Worm (Caenorhabditis elegans) whole organism, L4 larva: ENCODE data around the gene skpo-3.
A peak's percentile ranks its signal among the peaks of the same experiment; 100 is the strongest.

Experiments used
- F26F4.8 ChIP-seq: fragments of 200-800 bp; sonication (Bioruptor generic); conservative IDR thresholded peaks from 2 replicates; pipeline ENCODE4 v1.3.6; 2022; ENCODE audit warnings: missing genetic modification characterization, missing compliant biosample characterization
- F44E2.7 ChIP-seq: fragments of 200-800 bp; sonication (Bioruptor generic); IDR thresholded peaks from 2 replicates; pipeline ENCODE4 v2.1.2; 2022; ENCODE audit warnings: missing genetic modification characterization, missing compliant biosample characterization
- F49E8.2 ChIP-seq: sonication (generic microtip); optimal IDR thresholded peaks from 2 replicates; lab custom pipeline; 2016; ENCODE audit warnings: missing compliant biosample characterization, mild to moderate bottlenecking, missing genetic modification characterization, borderline replicate concordance
- T20F7.1 ChIP-seq: fragments of 200-800 bp; sonication (Bioruptor generic); optimal IDR thresholded peaks from 2 replicates; lab custom pipeline; 2018; ENCODE audit warnings: mild to moderate bottlenecking, missing genetic modification characterization, missing compliant biosample characterization
- Y105C5A.15 ChIP-seq: fragments of 200-800 bp; sonication (Bioruptor generic); IDR thresholded peaks from 2 replicates; pipeline ENCODE4 v1.3.6; 2022; ENCODE audit warnings: missing genetic modification characterization, missing compliant biosample characterization
- ZK546.5 ChIP-seq, 2 experiments: sonication (generic microtip); optimal IDR thresholded peaks; 2 replicates each; lab custom pipeline; 2017; ENCODE audit warnings: missing biosample characterization in 2 of 2, missing genetic modification characterization in 2 of 2
- ama-1 ChIP-seq: fragments of 150-350 bp; optimal IDR thresholded peaks from 2 replicates; lab custom pipeline; 2014; ENCODE audit warnings: inconsistent platforms, mixed read lengths
- arid-1 ChIP-seq: fragments of 200-800 bp; sonication (Bioruptor generic); conservative IDR thresholded peaks from 2 replicates; pipeline ENCODE4 v1.3.6; 2022; ENCODE audit warnings: missing genetic modification reagents, missing genetic modification characterization, missing compliant biosample characterization
- attf-4 ChIP-seq: sonication (generic microtip); optimal IDR thresholded peaks from 3 replicates; lab custom pipeline; 2017; ENCODE audit warnings: missing biosample characterization, missing genetic modification characterization
- ceh-44 ChIP-seq: fragments of 200-800 bp; sonication (Bioruptor generic); IDR thresholded peaks from 2 replicates; pipeline ENCODE4 v1.3.6; 2022; ENCODE audit warnings: missing genetic modification reagents, missing genetic modification characterization, missing compliant biosample characterization
- ces-1 ChIP-seq: fragments of 150-350 bp; sonication (generic microtip); optimal IDR thresholded peaks from 4 replicates; lab custom pipeline; 2014; ENCODE audit warnings: missing biosample characterization, missing genetic modification reagents, missing genetic modification characterization
- cey-2 ChIP-seq: sonication (generic microtip); optimal IDR thresholded peaks from 3 replicates; lab custom pipeline; 2017; ENCODE audit warnings: missing genetic modification characterization, mild to moderate bottlenecking, missing compliant biosample characterization, antibody characterized with exemption, borderline replicate concordance; ENCODE audit not compliant: insufficient read depth
- ctbp-1 ChIP-seq: fragments of 200-800 bp; sonication (Bioruptor generic); IDR thresholded peaks from 2 replicates; pipeline ENCODE4 v1.3.6; 2022; ENCODE audit warnings: missing genetic modification reagents, missing genetic modification characterization, missing compliant biosample characterization
- daf-12 ChIP-seq: fragments of 150-350 bp; optimal IDR thresholded peaks from 2 replicates; lab custom pipeline; 2014; ENCODE audit warnings: missing biosample characterization, missing genetic modification reagents, missing genetic modification characterization
- daf-16 ChIP-seq, 3 experiments: sonication (generic microtip); optimal IDR thresholded peaks; 2 replicates each; lab custom pipeline; 2016 to 2017; ENCODE audit warnings: missing genetic modification characterization in 3 of 3, missing genetic modification reagents in 3 of 3, mild to moderate bottlenecking in 2 of 3, missing compliant biosample characterization in 2 of 3, missing biosample characterization in 1 of 3, moderate library complexity in 1 of 3
- dmd-9 ChIP-seq: fragments of 200-800 bp; sonication (Bioruptor generic); IDR thresholded peaks from 2 replicates; pipeline ENCODE4 v1.3.6; 2022; ENCODE audit warnings: missing genetic modification reagents, missing genetic modification characterization, missing compliant biosample characterization
- dpl-1 ChIP-seq: fragments of 150-350 bp; optimal IDR thresholded peaks from 2 replicates; lab custom pipeline; 2014; ENCODE audit warnings: missing biosample characterization, missing genetic modification reagents, missing genetic modification characterization
- dve-1 ChIP-seq: sonication (generic microtip); optimal IDR thresholded peaks from 2 replicates; lab custom pipeline; 2017; ENCODE audit warnings: antibody characterized with exemption, mild to moderate bottlenecking, missing genetic modification characterization, missing compliant biosample characterization; ENCODE audit not compliant: insufficient read depth
- egl-27 ChIP-seq: sonication (generic microtip); optimal IDR thresholded peaks from 3 replicates; lab custom pipeline; 2017; ENCODE audit warnings: missing biosample characterization, missing genetic modification reagents, missing genetic modification characterization
- hif-1 ChIP-seq, 2 experiments: sonication (generic microtip); optimal IDR thresholded peaks; 2 replicates each; lab custom pipeline; 2016 to 2017; ENCODE audit warnings: missing compliant biosample characterization in 2 of 2, missing genetic modification characterization in 2 of 2, missing genetic modification reagents in 2 of 2, missing genotype in 2 of 2, mild to moderate bottlenecking in 1 of 2
- hlh-11 ChIP-seq: fragments of 200-800 bp; sonication (Bioruptor generic); optimal IDR thresholded peaks from 2 replicates; lab custom pipeline; 2018; ENCODE audit warnings: mild to moderate bottlenecking, missing genetic modification characterization, missing compliant biosample characterization
- hlh-30 ChIP-seq: sonication (generic microtip); optimal IDR thresholded peaks from 2 replicates; lab custom pipeline; 2017; ENCODE audit warnings: antibody characterized with exemption, mild to moderate bottlenecking, missing genetic modification characterization, missing compliant biosample characterization; ENCODE audit not compliant: insufficient read depth
- hmg-1.1 ChIP-seq: fragments of 200-800 bp; sonication (Bioruptor generic); IDR thresholded peaks from 2 replicates; pipeline ENCODE4 v1.3.6; 2022; ENCODE audit warnings: missing genetic modification reagents, missing genetic modification characterization, missing compliant biosample characterization
- lim-7 ChIP-seq: fragments of 200-800 bp; sonication (Bioruptor generic); IDR thresholded peaks from 2 replicates; pipeline ENCODE4 v1.3.6; 2022; ENCODE audit warnings: missing genetic modification characterization, missing compliant biosample characterization
- lin-13 ChIP-seq: fragments of 150-350 bp; optimal IDR thresholded peaks from 2 replicates; lab custom pipeline; 2014; ENCODE audit warnings: missing biosample characterization, missing genetic modification reagents, missing genetic modification characterization
- lin-39 ChIP-seq: fragments of 150-350 bp; optimal IDR thresholded peaks from 2 replicates; lab custom pipeline; 2014; ENCODE audit warnings: missing biosample characterization, missing genetic modification reagents, missing genetic modification characterization
- lir-3 ChIP-seq: sonication (generic microtip); optimal IDR thresholded peaks from 2 replicates; lab custom pipeline; 2016; ENCODE audit warnings: mild to moderate bottlenecking, missing genetic modification characterization, missing compliant biosample characterization
- lsy-2 ChIP-seq, 2 experiments: fragments of 150-350 bp in 1 of 2; sonication (generic microtip) in 1 of 2; optimal IDR thresholded peaks; 2 replicates each; lab custom pipeline; 2014 to 2017; ENCODE audit warnings: missing biosample characterization in 2 of 2, missing genetic modification characterization in 2 of 2
- madf-5 ChIP-seq, 2 experiments: fragments of 200-800 bp; sonication (Bioruptor generic); IDR thresholded peaks; 2 replicates each; pipeline ENCODE4 v1.3.6; 2022; ENCODE audit warnings: missing compliant biosample characterization in 2 of 2, missing genetic modification characterization in 2 of 2
- mdl-1 ChIP-seq, 2 experiments: fragments of 150-350 bp in 1 of 2; sonication (generic microtip) in 1 of 2; optimal IDR thresholded peaks; 2 replicates each; lab custom pipeline; 2014 to 2017; ENCODE audit warnings: missing biosample characterization in 2 of 2, missing genetic modification characterization in 2 of 2
- mxl-2 ChIP-seq: fragments of 200-800 bp; sonication (Bioruptor generic); conservative IDR thresholded peaks from 2 replicates; pipeline ENCODE4 v1.3.6; 2022; ENCODE audit warnings: missing genetic modification reagents, missing genetic modification characterization, missing compliant biosample characterization
- nhr-10 ChIP-seq: fragments of 150-350 bp; optimal IDR thresholded peaks from 2 replicates; lab custom pipeline; 2014; ENCODE audit warnings: missing biosample characterization, missing genetic modification characterization
- nhr-102 ChIP-seq: sonication (generic microtip); optimal IDR thresholded peaks from 2 replicates; lab custom pipeline; 2016; ENCODE audit warnings: mild to moderate bottlenecking, missing genetic modification characterization, moderate library complexity, missing compliant biosample characterization
- nhr-11 ChIP-seq: fragments of 150-350 bp; optimal IDR thresholded peaks from 2 replicates; lab custom pipeline; 2014; ENCODE audit warnings: missing biosample characterization, missing genetic modification characterization
- nhr-28 ChIP-seq: fragments of 150-350 bp; optimal IDR thresholded peaks from 2 replicates; lab custom pipeline; 2014; ENCODE audit warnings: missing biosample characterization, missing genetic modification characterization
- nhr-41 ChIP-seq: fragments of 200-800 bp; sonication (Bioruptor generic); IDR thresholded peaks from 2 replicates; pipeline ENCODE4 v1.3.6; 2022; ENCODE audit warnings: missing genetic modification reagents, missing genetic modification characterization, missing compliant biosample characterization
- nhr-76 ChIP-seq: fragments of 150-350 bp; optimal IDR thresholded peaks from 2 replicates; lab custom pipeline; 2014; ENCODE audit warnings: missing biosample characterization, missing genetic modification characterization
- nhr-77 ChIP-seq: fragments of 150-350 bp; optimal IDR thresholded peaks from 2 replicates; lab custom pipeline; 2014; ENCODE audit warnings: missing biosample characterization, missing genetic modification characterization
- skn-1 ChIP-seq: fragments of 150-350 bp; optimal IDR thresholded peaks from 2 replicates; lab custom pipeline; 2014; ENCODE audit warnings: missing biosample characterization, missing genetic modification characterization
- tra-1 ChIP-seq: fragments of 200-800 bp; sonication (Bioruptor generic); IDR thresholded peaks from 2 replicates; pipeline ENCODE4 v1.3.6; 2022; ENCODE audit warnings: missing genetic modification reagents, missing genetic modification characterization, missing compliant biosample characterization
- unc-62 ChIP-seq, 3 experiments: fragments of 150-350 bp in 1 of 3; sonication (generic microtip); optimal IDR thresholded peaks in 2 of 3; peaks in 1 of 3; 1 replicate in 1 of 3; 2 replicates in 2 of 3; lab custom pipeline; 2014 to 2017; ENCODE audit warnings: missing biosample characterization in 3 of 3, missing genetic modification characterization in 3 of 3, missing genetic modification reagents in 3 of 3, missing genotype in 1 of 3
- zag-1 ChIP-seq: fragments of 150-350 bp; optimal IDR thresholded peaks from 2 replicates; lab custom pipeline; 2014; ENCODE audit warnings: missing biosample characterization, missing genetic modification characterization
- zfp-3 ChIP-seq: fragments of 200-800 bp; sonication (Bioruptor generic); conservative IDR thresholded peaks from 2 replicates; pipeline ENCODE4 v1.3.6; 2022; ENCODE audit warnings: missing genetic modification reagents, missing genetic modification characterization, missing compliant biosample characterization
- zip-2 ChIP-seq: fragments of 150-350 bp; optimal IDR thresholded peaks from 2 replicates; lab custom pipeline; 2014; ENCODE audit warnings: missing biosample characterization, missing genetic modification characterization
- ztf-11 ChIP-seq: fragments of 150-350 bp; optimal IDR thresholded peaks from 2 replicates; lab custom pipeline; 2014; ENCODE audit warnings: missing biosample characterization, missing genetic modification characterization
- ztf-7 ChIP-seq: fragments of 150-350 bp; optimal IDR thresholded peaks from 2 replicates; lab custom pipeline; 2014; ENCODE audit warnings: missing biosample characterization, missing genetic modification characterization

Gene skpo-3

DNA sequence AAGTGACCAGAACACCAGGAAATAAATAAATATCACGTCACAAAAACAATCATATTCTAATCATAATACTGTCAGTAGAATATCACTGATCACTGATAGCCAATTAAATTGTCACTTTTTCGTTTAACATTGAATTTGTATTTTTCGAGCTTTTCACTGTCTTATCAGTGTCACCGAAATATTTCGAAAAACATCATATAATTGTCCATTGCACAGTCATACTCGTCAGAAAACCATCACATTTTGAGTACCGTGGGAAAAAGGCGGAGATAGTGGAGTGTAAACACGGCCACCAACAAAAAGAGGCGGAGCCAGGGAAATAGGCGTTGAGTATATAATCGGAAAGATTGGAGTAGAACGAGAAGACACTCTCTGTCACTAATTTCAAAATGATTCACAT is 31.6 kb downstream of the skpo-3 start (continued):
- TF ChIP-seq F49E8.2 (tag; lab: Kevin White, UChicago) (no peak), ZK546.5 (tag; optimal IDR thresholded peaks at IDR 0.05; lab: Kevin White, UChicago) (no peak), nhr-76 (tag; lab: Kevin White, UChicago) (no peak), Y105C5A.15 (GFP tag; lab: Robert Waterston, UW) (no peak), ama-1 (lab: Kevin White, UChicago) (no peak), ctbp-1 (GFP tag; lab: Robert Waterston, UW) (no peak), nhr-11 (tag; lab: Kevin White, UChicago) (no peak), hlh-30 (tag; lab: Kevin White, UChicago) (peak; percentile 31), nhr-41 (GFP tag; lab: Robert Waterston, UW) (no peak), attf-4 (no peak), ztf-7 (peak; percentile 8), hmg-1.1 (GFP tag; lab: Robert Waterston, UW) (no peak), F44E2.7 (no peak), T20F7.1 (GFP tag; lab: Kevin White, UChicago) (no peak), daf-16 (GFP tag; optimal IDR thresholded peaks at IDR 0.05; lab: Kevin White, UChicago) (no peak), daf-16 (tag; optimal IDR thresholded peaks at IDR 0.05; lab: Kevin White, UChicago) (peak; percentile 99), lin-13 (GFP tag; lab: Kevin White, UChicago) (no peak), mdl-1 (tag; optimal IDR thresholded peaks at IDR 0.05; lab: Kevin White, UChicago) (peak in 1 of 2 experiments; percentile 21), lin-39 (tag; lab: Kevin White, UChicago) (no peak)

DNA sequence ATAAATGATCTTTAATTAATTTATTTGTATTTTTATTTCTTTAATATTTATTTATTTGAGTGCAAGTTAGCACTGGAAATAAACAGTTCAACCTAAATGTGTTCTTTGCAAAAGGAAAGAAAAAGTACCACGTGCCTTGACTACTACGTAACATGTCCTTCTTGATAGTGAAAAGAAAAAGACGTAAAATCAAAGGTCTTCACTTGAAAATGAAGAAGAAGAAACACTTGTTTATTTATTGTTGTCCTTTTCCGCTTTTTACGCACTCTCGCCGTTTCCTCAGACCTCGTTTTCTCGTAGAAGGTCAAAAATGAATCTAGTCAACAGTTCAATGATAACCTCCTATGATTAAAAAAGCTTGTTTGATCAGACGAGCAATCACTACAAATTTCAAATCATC is 32.2 kb downstream of the skpo-3 start:
- no peak for TF ChIP-seq madf-5 (GFP tag; IDR thresholded peaks at IDR 0.05; lab: Robert Waterston, UW)
- peak; percentile 3 for TF ChIP-seq hlh-11 (tag; lab: Kevin White, UChicago)
- peak in 1 of 2 experiments; percentile 23 for TF ChIP-seq mdl-1 (tag; optimal IDR thresholded peaks at IDR 0.05; lab: Kevin White, UChicago)
- TF ChIP-seq hlh-30 (tag; lab: Kevin White, UChicago) = peak; percentile 38
- no peak for TF ChIP-seq daf-12 (tag; lab: Kevin White, UChicago)
- TF ChIP-seq dve-1 (tag; lab: Kevin White, UChicago) = peak; percentile 26
- TF ChIP-seq hif-1 (tag; optimal IDR thresholded peaks at IDR 0.05; lab: Kevin White, UChicago) = no peak
- no peak for TF ChIP-seq tra-1
- no peak for TF ChIP-seq nhr-41 (GFP tag; lab: Robert Waterston, UW)
- TF ChIP-seq nhr-28 (tag; lab: Kevin White, UChicago) = peak; percentile 56
- TF ChIP-seq daf-16 (GFP tag; optimal IDR thresholded peaks at IDR 0.05; lab: Kevin White, UChicago) = no peak
- peak; percentile 39 for TF ChIP-seq daf-16 (tag; optimal IDR thresholded peaks at IDR 0.05; lab: Kevin White, UChicago)
- TF ChIP-seq lsy-2 (tag; optimal IDR thresholded peaks at IDR 0.05; lab: Kevin White, UChicago) = peak in 1 of 2 experiments; percentile 16

- no peak for TF ChIP-seq dpl-1
- TF ChIP-seq skn-1 (tag; lab: Kevin White, UChicago) = no peak
- TF ChIP-seq dmd-9 (GFP tag; lab: Robert Waterston, UW) = no peak
- no peak for TF ChIP-seq egl-27
- no peak for TF ChIP-seq lim-7 (GFP tag; lab: Robert Waterston, UW)
- no peak for TF ChIP-seq ztf-11 (tag; lab: Kevin White, UChicago)
- peak; percentile 38 for TF ChIP-seq hlh-30 (tag; lab: Kevin White, UChicago)
- TF ChIP-seq nhr-77 = no peak
- no peak for TF ChIP-seq zip-2 (tag; lab: Kevin White, UChicago)
- no peak for TF ChIP-seq F26F4.8 (GFP tag; lab: Robert Waterston, UW)
- TF ChIP-seq unc-62 (GFP tag; optimal IDR thresholded peaks at IDR 0.05 in 1 of 2; lab: Kevin White, UChicago) = peak in 1 of 2 experiments; percentile 63
- no peak for TF ChIP-seq unc-62 (tag; optimal IDR thresholded peaks at IDR 0.05; lab: Kevin White, UChicago)
- no peak for TF ChIP-seq F49E8.2 (tag; lab: Kevin White, UChicago)
- no peak for TF ChIP-seq attf-4
- TF ChIP-seq lir-3 (tag; lab: Kevin White, UChicago) = no peak
- TF ChIP-seq zag-1 (tag; lab: Kevin White, UChicago) = no peak
- TF ChIP-seq cey-2 (tag; lab: Kevin White, UChicago) = no peak
- TF ChIP-seq ces-1 (GFP tag; lab: Kevin White, UChicago) = no peak
- TF ChIP-seq zfp-3 (GFP tag; lab: Robert Waterston, UW) = no peak
- no peak for TF ChIP-seq nhr-102
- no peak for TF ChIP-seq arid-1 (GFP tag; lab: Robert Waterston, UW)
- no peak for TF ChIP-seq nhr-41 (GFP tag; lab: Robert Waterston, UW)
- no peak for TF ChIP-seq nhr-10 (tag; lab: Kevin White, UChicago)
- TF ChIP-seq mxl-2 (GFP tag; lab: Robert Waterston, UW) = no peak
- no peak for TF ChIP-seq ceh-44
Measured at ce11 chrII:7279808-7280207, 34.1 kb downstream of the skpo-3 start.
